Worm (Caenorhabditis elegans) whole organism, L1 larva: ENCODE measurements around the gene nphp-4.

Experiments used
- blmp-1 ChIP-seq: fragments of 150-350 bp; optimal IDR thresholded peaks from 2 replicates; lab custom pipeline; 2014; ENCODE audit warnings: missing biosample characterization, missing genetic modification characterization
- fkh-4 ChIP-seq: sonication (generic microtip); optimal IDR thresholded peaks from 2 replicates; lab custom pipeline; 2016; ENCODE audit warnings: missing compliant biosample characterization, missing genetic modification characterization, borderline replicate concordance
- mef-2 ChIP-seq: fragments of 150-350 bp; optimal IDR thresholded peaks from 2 replicates; lab custom pipeline; 2014; ENCODE audit warnings: missing biosample characterization, missing genetic modification characterization
- nhr-11 ChIP-seq: fragments of 150-350 bp; optimal IDR thresholded peaks from 2 replicates; lab custom pipeline; 2014; ENCODE audit warnings: missing biosample characterization, missing genetic modification characterization
- nhr-20 ChIP-seq: sonication (generic microtip); optimal IDR thresholded peaks from 2 replicates; lab custom pipeline; 2016; ENCODE audit warnings: mild to moderate bottlenecking, missing genetic modification characterization, missing compliant biosample characterization
- pqm-1 ChIP-seq: sonication (generic microtip); optimal IDR thresholded peaks from 3 replicates; lab custom pipeline; 2017; ENCODE audit warnings: missing biosample characterization, missing genetic modification characterization

DNA sequence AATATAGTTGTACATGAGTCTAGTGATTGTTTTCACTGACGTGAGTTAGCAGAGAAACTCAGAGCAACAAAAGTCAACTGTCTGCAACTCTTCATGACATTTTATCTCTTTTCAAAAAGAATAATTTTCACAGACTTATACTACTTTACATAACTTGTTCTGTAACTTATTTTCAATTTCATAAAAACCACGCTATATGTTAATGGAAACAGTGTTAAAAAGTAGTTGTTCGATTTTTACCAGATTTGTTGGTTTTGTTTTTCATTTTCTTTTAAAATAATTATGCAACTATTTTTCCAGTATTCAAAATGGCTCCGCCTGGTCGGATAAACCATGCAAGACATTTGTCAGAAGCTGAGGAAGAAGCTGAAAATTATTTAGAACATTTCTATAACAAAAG is 31.5 kb upstream of the nphp-4 start, which contains the start of gene sulp-4:
- TF ChIP-seq mef-2: no peak
- no peak for TF ChIP-seq blmp-1 (tag; lab: Kevin White, UChicago)
- TF ChIP-seq fkh-4: no peak
- no peak for TF ChIP-seq nhr-20 (tag; lab: Kevin White, UChicago)
- no peak for TF ChIP-seq pqm-1 (tag; lab: Kevin White, UChicago)
- TF ChIP-seq nhr-11 (tag; lab: Kevin White, UChicago): no peak
